Fruit fly (Drosophila melanogaster) whole organism, pupa: ENCODE measurements around the gene CG11000.

Source experiments
- CG10348 ChIP-seq: fragments of 200-800 bp; sonication (Bioruptor generic); IDR thresholded peaks from 2 replicates; pipeline ENCODE4 v1.3.6; 2022; ENCODE audit warnings: missing biosample characterization, missing genetic modification characterization
- CG12605 ChIP-seq: fragments of 200-800 bp; sonication (Bioruptor generic); IDR thresholded peaks from 2 replicates; pipeline ENCODE4 v1.3.6; 2022; ENCODE audit warnings: missing biosample characterization, missing genetic modification characterization
- CG13204 ChIP-seq: fragments of 200-800 bp; sonication (Bioruptor generic); optimal IDR thresholded peaks from 2 replicates; lab custom pipeline; 2018; ENCODE audit warnings: missing biosample characterization, mild to moderate bottlenecking, missing genetic modification characterization, moderate library complexity
- CG14655 ChIP-seq: fragments of 200-800 bp; sonication (Bioruptor generic); optimal IDR thresholded peaks from 3 replicates; lab custom pipeline; 2017; ENCODE audit warnings: mild to moderate bottlenecking, missing biosample characterization, missing genetic modification reagents, missing genetic modification characterization
- CG15710 ChIP-seq: fragments of 200-800 bp; sonication (Bioruptor generic); optimal IDR thresholded peaks from 2 replicates; lab custom pipeline; 2018; ENCODE audit warnings: missing biosample characterization, mild to moderate bottlenecking, missing genetic modification characterization, moderate library complexity
- CG17806 ChIP-seq: fragments of 200-800 bp; sonication (Bioruptor generic); optimal IDR thresholded peaks from 2 replicates; lab custom pipeline; 2018; ENCODE audit warnings: missing biosample characterization, mild to moderate bottlenecking, missing genetic modification characterization, moderate library complexity
- CG32121 ChIP-seq: fragments of 200-800 bp; sonication (Bioruptor generic); IDR thresholded peaks from 2 replicates; pipeline ENCODE4 v1.3.6; 2022; ENCODE audit warnings: missing biosample characterization, missing genetic modification characterization
- CG34367 ChIP-seq: fragments of 200-800 bp; sonication (Bioruptor generic); optimal IDR thresholded peaks from 2 replicates; lab custom pipeline; 2018; ENCODE audit warnings: missing biosample characterization, mild to moderate bottlenecking, missing genetic modification characterization
- CG4496 ChIP-seq: fragments of 200-800 bp; sonication (Bioruptor generic); IDR thresholded peaks from 3 replicates; pipeline ENCODE4 v1.3.6; 2022; ENCODE audit warnings: missing biosample characterization, missing genetic modification characterization
- CG8159 ChIP-seq: fragments of 200-800 bp; sonication (Bioruptor generic); optimal IDR thresholded peaks from 3 replicates; lab custom pipeline; 2018; ENCODE audit warnings: missing biosample characterization, mild to moderate bottlenecking, missing genetic modification characterization, moderate library complexity
- CG8301 ChIP-seq: fragments of 200-800 bp; sonication (Bioruptor generic); optimal IDR thresholded peaks from 2 replicates; lab custom pipeline; 2018; ENCODE audit warnings: missing biosample characterization, mild to moderate bottlenecking, missing genetic modification characterization
- CG9948 ChIP-seq: fragments of 200-800 bp; sonication (Bioruptor generic); optimal IDR thresholded peaks from 2 replicates; lab custom pipeline; 2018; ENCODE audit warnings: missing biosample characterization, mild to moderate bottlenecking, missing genetic modification characterization, moderate library complexity
- D1 ChIP-seq: fragments of 200-800 bp; sonication (Bioruptor generic); optimal IDR thresholded peaks from 2 replicates; lab custom pipeline; 2018; ENCODE audit warnings: missing biosample characterization, mild to moderate bottlenecking, missing genetic modification characterization, moderate library complexity
- EcR ChIP-seq: fragments of 200-800 bp; sonication (Bioruptor generic); optimal IDR thresholded peaks from 3 replicates; lab custom pipeline; 2019; ENCODE audit warnings: missing biosample characterization, missing genetic modification characterization, mild to moderate bottlenecking, moderate library complexity, missing genetic modification reagents
- Ets98B ChIP-seq: fragments of 200-800 bp; sonication (Bioruptor generic); IDR thresholded peaks from 2 replicates; pipeline ENCODE4 v1.3.6; 2022; ENCODE audit warnings: missing biosample characterization, missing genetic modification characterization
- Pif1A ChIP-seq: fragments of 200-800 bp; sonication (Bioruptor generic); optimal IDR thresholded peaks from 3 replicates; lab custom pipeline; 2016; ENCODE audit warnings: missing biosample characterization, missing genetic modification characterization
- Pif1B ChIP-seq: fragments of 200-800 bp; sonication (Bioruptor generic); optimal IDR thresholded peaks from 3 replicates; lab custom pipeline; 2016; ENCODE audit warnings: missing biosample characterization, missing genetic modification characterization
- Snoo ChIP-seq: fragments of 200-800 bp; sonication (Bioruptor generic); optimal IDR thresholded peaks from 3 replicates; lab custom pipeline; 2017; ENCODE audit warnings: missing biosample characterization, mild to moderate bottlenecking, missing genetic modification characterization, inconsistent platforms
- fd96Ca ChIP-seq: fragments of 200-800 bp; sonication (Bioruptor generic); IDR thresholded peaks from 3 replicates; pipeline ENCODE4 v1.3.6; 2022; ENCODE audit warnings: missing biosample characterization, missing genetic modification characterization
- gl ChIP-seq: fragments of 200-800 bp; sonication (Bioruptor generic); optimal IDR thresholded peaks from 2 replicates; lab custom pipeline; 2018; ENCODE audit warnings: missing biosample characterization, mild to moderate bottlenecking, missing genetic modification characterization
- rn ChIP-seq: fragments of 200-800 bp; sonication (Bioruptor generic); IDR thresholded peaks from 2 replicates; pipeline ENCODE4 v1.3.6; 2022; ENCODE audit warnings: missing biosample characterization, missing genetic modification characterization

Gene CG11000

dm6 chr3R:5801703-5802436, at the start of gene CG11000:
Gene CG11000, plus strand, starts transcription at chr3R:5802328.
- no peak for TF ChIP-seq CG34367 (tag; lab: Kevin White, UChicago)
- no peak for TF ChIP-seq gl (tag; lab: Kevin White, UChicago)
- peak; percentile 44 for TF ChIP-seq CG13204 (GFP tag; lab: Kevin White, UChicago)
- TF ChIP-seq CG15710, result no peak
- no peak for TF ChIP-seq CG8159 (tag; lab: Kevin White, UChicago)
- no peak for TF ChIP-seq rn (GFP tag; lab: Robert Waterston, UW)

dm6 chr3R:5754594-5754993, 47.5 kb upstream of the CG11000 start, which contains the start of gene Dcps:
Gene Dcps, minus strand, starts transcription at chr3R:5754774.
- TF ChIP-seq Pif1B (GFP tag; lab: Kevin White, UChicago) (no peak), CG32121 (GFP tag; lab: Robert Waterston, UW) (no peak), CG12605 (GFP tag; lab: Robert Waterston, UW) (no peak), Snoo (tag; lab: Kevin White, UChicago) (no peak), CG9948 (tag; lab: Kevin White, UChicago) (no peak), CG13204 (GFP tag; lab: Kevin White, UChicago) (no peak), gl (tag; lab: Kevin White, UChicago) (no peak), CG8301 (tag; lab: Kevin White, UChicago) (no peak), fd96Ca (GFP tag; lab: Robert Waterston, UW) (no peak), CG10348 (GFP tag; lab: Robert Waterston, UW) (no peak), Ets98B (GFP tag; lab: Robert Waterston, UW) (no peak), CG8159 (tag; lab: Kevin White, UChicago) (no peak), Pif1A (no peak), rn (GFP tag; lab: Robert Waterston, UW) (no peak)
- TF ChIP-seq, all 21 proteins: peak for 0

- TF ChIP-seq Pif1A (no peak), CG14655 (no peak), fd96Ca (GFP tag; lab: Robert Waterston, UW) (0 out of 3 replicates have a peak, but pooled peaks have one; percentile 33), CG4496 (0 out of 3 replicates have a peak, but pooled peaks have one; percentile 33), D1 (tag; lab: Kevin White, UChicago) (no peak), CG10348 (GFP tag; lab: Robert Waterston, UW) (no peak)
Observed at dm6 chr3R:5758624-5759209, 43.4 kb upstream of the CG11000 start, which contains the start of gene Sec8. Gene Sec8, minus strand, starts transcription at chr3R:5758997.

dm6 chr3R:5760980-5761379, 41.1 kb upstream of the CG11000 start:
- TF ChIP-seq rn (GFP tag; lab: Robert Waterston, UW), result no peak
- no peak for TF ChIP-seq CG10348 (GFP tag; lab: Robert Waterston, UW)
- TF ChIP-seq Snoo (tag; lab: Kevin White, UChicago), result no peak
- TF ChIP-seq fd96Ca (GFP tag; lab: Robert Waterston, UW), result no peak
- no peak for TF ChIP-seq CG15710
- no peak for TF ChIP-seq Ets98B (GFP tag; lab: Robert Waterston, UW)
- TF ChIP-seq EcR (GFP tag; lab: Kevin White, UChicago), result no peak
- no peak for TF ChIP-seq CG34367 (tag; lab: Kevin White, UChicago)
- TF ChIP-seq Pif1A, result no peak
- no peak for TF ChIP-seq D1 (tag; lab: Kevin White, UChicago)
- TF ChIP-seq CG9948 (tag; lab: Kevin White, UChicago), result no peak
- no peak for TF ChIP-seq CG14655
- no peak for TF ChIP-seq Pif1B (GFP tag; lab: Kevin White, UChicago)
- no peak for TF ChIP-seq CG4496
- no peak for TF ChIP-seq CG12605 (GFP tag; lab: Robert Waterston, UW)
- TF ChIP-seq CG32121 (GFP tag; lab: Robert Waterston, UW), result no peak
- no peak for TF ChIP-seq gl (tag; lab: Kevin White, UChicago)
- TF ChIP-seq CG17806, result no peak

dm6 chr3R:5771614-5772202, 30.4 kb upstream of the CG11000 start:
- TF ChIP-seq CG13204 (GFP tag; lab: Kevin White, UChicago) (no peak), CG4496 (0 out of 3 replicates have a peak, but pooled peaks have one; percentile 39)

- TF ChIP-seq CG34367 (tag; lab: Kevin White, UChicago) (no peak), CG4496 (0 out of 3 replicates have a peak, but pooled peaks have one; percentile 25)
Observed at dm6 chr3R:5772433-5772832, 29.7 kb upstream of the CG11000 start.
